Worm (Caenorhabditis elegans) whole organism, L4 larva: ENCODE measurements around the gene eat-3.

Experiments used
- T20F7.1 ChIP-seq: fragments of 200-800 bp; sonication (Bioruptor generic); optimal IDR thresholded peaks from 2 replicates; lab custom pipeline; 2018; ENCODE audit warnings: mild to moderate bottlenecking, missing genetic modification characterization, missing compliant biosample characterization
- T26A8.4 ChIP-seq: fragments of 200-800 bp; sonication (Bioruptor generic); IDR thresholded peaks from 2 replicates; pipeline ENCODE4 v1.3.6; 2022; ENCODE audit warnings: missing genetic modification characterization, missing compliant biosample characterization
- Y105C5A.15 ChIP-seq: fragments of 200-800 bp; sonication (Bioruptor generic); IDR thresholded peaks from 2 replicates; pipeline ENCODE4 v1.3.6; 2022; ENCODE audit warnings: missing genetic modification characterization, missing compliant biosample characterization
- Y48G9A.11 ChIP-seq: fragments of 200-800 bp; sonication (Bioruptor generic); IDR thresholded peaks from 2 replicates; pipeline ENCODE4 v1.3.6; 2022; ENCODE audit warnings: missing genetic modification reagents, missing genetic modification characterization, missing compliant biosample characterization
- ZK337.2 ChIP-seq: fragments of 200-800 bp; sonication (Bioruptor generic); IDR thresholded peaks from 2 replicates; pipeline ENCODE4 v1.3.6; 2022; ENCODE audit warnings: missing genetic modification reagents, missing genetic modification characterization, missing compliant biosample characterization
- aha-1 ChIP-seq: fragments of 150-350 bp; peaks from one replicate; lab custom pipeline; 2014; ENCODE audit warnings: missing biosample characterization, missing genetic modification characterization
- aly-2 ChIP-seq: sonication (generic microtip); optimal IDR thresholded peaks from 2 replicates; lab custom pipeline; 2018; ENCODE audit warnings: missing biosample characterization, missing genetic modification characterization
- ama-1 ChIP-seq: fragments of 150-350 bp; optimal IDR thresholded peaks from 2 replicates; lab custom pipeline; 2014; ENCODE audit warnings: inconsistent platforms, mixed read lengths
- ceh-20 ChIP-seq: fragments of 200-800 bp; sonication (Bioruptor generic); IDR thresholded peaks from 2 replicates; pipeline ENCODE4 v1.3.6; 2022; ENCODE audit warnings: missing genetic modification reagents, missing genetic modification characterization, missing compliant biosample characterization
- ceh-62 ChIP-seq: sonication (generic microtip); optimal IDR thresholded peaks from 2 replicates; lab custom pipeline; 2017; ENCODE audit warnings: missing biosample characterization, missing genetic modification characterization
- ceh-82 ChIP-seq: sonication (generic microtip); optimal IDR thresholded peaks from 2 replicates; lab custom pipeline; 2017; ENCODE audit warnings: missing biosample characterization, missing genetic modification characterization
- cey-2 ChIP-seq: sonication (generic microtip); optimal IDR thresholded peaks from 3 replicates; lab custom pipeline; 2017; ENCODE audit warnings: missing genetic modification characterization, mild to moderate bottlenecking, missing compliant biosample characterization, antibody characterized with exemption, borderline replicate concordance; ENCODE audit not compliant: insufficient read depth
- daf-12 ChIP-seq: fragments of 150-350 bp; optimal IDR thresholded peaks from 2 replicates; lab custom pipeline; 2014; ENCODE audit warnings: missing biosample characterization, missing genetic modification reagents, missing genetic modification characterization
- daf-16 ChIP-seq, 3 experiments: sonication (generic microtip); optimal IDR thresholded peaks; 2 replicates each; lab custom pipeline; 2016 to 2017; ENCODE audit warnings: missing genetic modification characterization in 3 of 3, missing genetic modification reagents in 3 of 3, mild to moderate bottlenecking in 2 of 3, missing compliant biosample characterization in 2 of 3, missing biosample characterization in 1 of 3, moderate library complexity in 1 of 3
- dmd-8 ChIP-seq: fragments of 200-800 bp; sonication (Bioruptor generic); IDR thresholded peaks from 2 replicates; pipeline ENCODE4 v1.3.6; 2022; ENCODE audit warnings: missing genetic modification characterization, missing compliant biosample characterization
- duxl-1 ChIP-seq: sonication (generic microtip); optimal IDR thresholded peaks from 2 replicates; lab custom pipeline; 2016; ENCODE audit warnings: mild to moderate bottlenecking, missing genetic modification characterization, moderate library complexity, missing compliant biosample characterization; ENCODE audit not compliant: poor library complexity
- dve-1 ChIP-seq: sonication (generic microtip); optimal IDR thresholded peaks from 2 replicates; lab custom pipeline; 2017; ENCODE audit warnings: antibody characterized with exemption, mild to moderate bottlenecking, missing genetic modification characterization, missing compliant biosample characterization; ENCODE audit not compliant: insufficient read depth
- egl-27 ChIP-seq: sonication (generic microtip); optimal IDR thresholded peaks from 3 replicates; lab custom pipeline; 2017; ENCODE audit warnings: missing biosample characterization, missing genetic modification reagents, missing genetic modification characterization
- egl-43 ChIP-seq: fragments of 200-800 bp; sonication (Bioruptor generic); IDR thresholded peaks from 2 replicates; pipeline ENCODE4 v1.3.6; 2022; ENCODE audit warnings: missing genetic modification reagents, missing genetic modification characterization, missing compliant biosample characterization
- fos-1 ChIP-seq: fragments of 150-350 bp; optimal IDR thresholded peaks from 2 replicates; lab custom pipeline; 2014; ENCODE audit warnings: missing biosample characterization, missing genetic modification characterization
- hlh-30 ChIP-seq: sonication (generic microtip); optimal IDR thresholded peaks from 2 replicates; lab custom pipeline; 2017; ENCODE audit warnings: antibody characterized with exemption, mild to moderate bottlenecking, missing genetic modification characterization, missing compliant biosample characterization; ENCODE audit not compliant: insufficient read depth
- lin-1 ChIP-seq: fragments of 200-800 bp; sonication (Bioruptor generic); IDR thresholded peaks from 2 replicates; pipeline ENCODE4 v1.3.6; 2022; ENCODE audit warnings: missing genetic modification reagents, missing genetic modification characterization, missing compliant biosample characterization
- lin-15B ChIP-seq: fragments of 150-350 bp; sonication (generic microtip); optimal IDR thresholded peaks from 3 replicates; lab custom pipeline; 2014; ENCODE audit warnings: missing biosample characterization, missing genetic modification characterization
- lin-38 ChIP-seq: fragments of 200-800 bp; sonication (Bioruptor generic); IDR thresholded peaks from 2 replicates; pipeline ENCODE4 v1.3.6; 2022; ENCODE audit warnings: missing genetic modification reagents, missing genetic modification characterization, missing compliant biosample characterization
- mdt-29 ChIP-seq: fragments of 200-800 bp; sonication (Bioruptor generic); IDR thresholded peaks from 2 replicates; pipeline ENCODE4 v1.3.6; 2022; ENCODE audit warnings: missing genetic modification reagents, missing genetic modification characterization, missing compliant biosample characterization
- mxl-2 ChIP-seq: fragments of 200-800 bp; sonication (Bioruptor generic); conservative IDR thresholded peaks from 2 replicates; pipeline ENCODE4 v1.3.6; 2022; ENCODE audit warnings: missing genetic modification reagents, missing genetic modification characterization, missing compliant biosample characterization
- mxl-3 ChIP-seq: fragments of 200-800 bp; sonication (Bioruptor generic); optimal IDR thresholded peaks from 2 replicates; lab custom pipeline; 2018; ENCODE audit warnings: mild to moderate bottlenecking, missing genetic modification characterization, missing compliant biosample characterization
- nhr-10 ChIP-seq: fragments of 150-350 bp; optimal IDR thresholded peaks from 2 replicates; lab custom pipeline; 2014; ENCODE audit warnings: missing biosample characterization, missing genetic modification characterization
- nhr-102 ChIP-seq: sonication (generic microtip); optimal IDR thresholded peaks from 2 replicates; lab custom pipeline; 2016; ENCODE audit warnings: mild to moderate bottlenecking, missing genetic modification characterization, moderate library complexity, missing compliant biosample characterization
- nhr-11 ChIP-seq: fragments of 150-350 bp; optimal IDR thresholded peaks from 2 replicates; lab custom pipeline; 2014; ENCODE audit warnings: missing biosample characterization, missing genetic modification characterization
- nhr-48 ChIP-seq: sonication (generic microtip); optimal IDR thresholded peaks from 2 replicates; lab custom pipeline; 2016; ENCODE audit warnings: mild to moderate bottlenecking, missing genetic modification characterization, missing compliant biosample characterization
- nhr-6 ChIP-seq: fragments of 150-350 bp; optimal IDR thresholded peaks from 2 replicates; lab custom pipeline; 2014; ENCODE audit warnings: missing biosample characterization, missing genetic modification characterization
- rbr-2 ChIP-seq: sonication (generic microtip); optimal IDR thresholded peaks from 2 replicates; lab custom pipeline; 2016; ENCODE audit warnings: missing genotype, missing genetic modification characterization, missing compliant biosample characterization
- snpc-1.2 ChIP-seq: fragments of 200-800 bp; sonication (Bioruptor generic); IDR thresholded peaks from 2 replicates; pipeline ENCODE4 v1.3.6; 2022; ENCODE audit warnings: missing genetic modification reagents, missing genetic modification characterization, missing compliant biosample characterization
- unc-130 ChIP-seq: sonication (generic microtip); optimal IDR thresholded peaks from 2 replicates; lab custom pipeline; 2016; ENCODE audit warnings: missing genetic modification reagents, missing genetic modification characterization, missing compliant biosample characterization
- unc-39 ChIP-seq: sonication (generic microtip); optimal IDR thresholded peaks from 2 replicates; lab custom pipeline; 2017; ENCODE audit warnings: missing biosample characterization, missing genetic modification characterization
- unc-62 ChIP-seq, 3 experiments: fragments of 150-350 bp in 1 of 3; sonication (generic microtip); optimal IDR thresholded peaks in 2 of 3; peaks in 1 of 3; 1 replicate in 1 of 3; 2 replicates in 2 of 3; lab custom pipeline; 2014 to 2017; ENCODE audit warnings: missing biosample characterization in 3 of 3, missing genetic modification characterization in 3 of 3, missing genetic modification reagents in 3 of 3, missing genotype in 1 of 3
- zfp-2 ChIP-seq: sonication (generic microtip); optimal IDR thresholded peaks from 2 replicates; lab custom pipeline; 2016; ENCODE audit warnings: mild to moderate bottlenecking, missing genetic modification characterization, missing compliant biosample characterization
- zip-2 ChIP-seq: fragments of 150-350 bp; optimal IDR thresholded peaks from 2 replicates; lab custom pipeline; 2014; ENCODE audit warnings: missing biosample characterization, missing genetic modification characterization
- ztf-11 ChIP-seq: fragments of 150-350 bp; optimal IDR thresholded peaks from 2 replicates; lab custom pipeline; 2014; ENCODE audit warnings: missing biosample characterization, missing genetic modification characterization

Gene eat-3

DNA sequence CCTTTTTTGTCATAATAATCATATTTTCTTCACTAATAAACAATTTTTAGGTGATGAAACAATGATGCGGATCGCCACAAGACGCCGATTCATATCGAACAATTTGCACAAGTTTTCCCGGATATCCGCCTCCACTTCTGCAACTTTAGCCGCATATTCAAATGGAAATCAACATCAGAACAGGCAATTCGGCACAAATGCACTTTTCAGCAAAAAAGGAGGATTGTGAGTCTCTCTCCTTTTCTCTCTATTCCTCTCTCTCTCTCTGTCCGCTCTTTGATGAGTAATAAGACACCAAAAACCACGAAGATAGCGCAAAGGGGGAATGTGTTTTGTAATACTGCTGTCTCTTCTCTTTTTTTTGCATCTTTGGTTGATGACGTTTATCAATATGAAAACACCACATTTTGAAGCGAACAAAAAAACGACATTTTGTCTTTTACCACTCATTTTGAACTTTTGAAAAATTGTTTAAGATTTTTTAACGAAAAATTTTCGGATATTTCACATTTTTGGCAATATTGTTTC lies at the start of gene eat-3 (continued):
- TF ChIP-seq Y48G9A.11 (GFP tag; lab: Robert Waterston, UW) (no peak), zip-2 (tag; lab: Kevin White, UChicago) (no peak), zfp-2 (tag; lab: Kevin White, UChicago) (no peak), ceh-20 (GFP tag; lab: Robert Waterston, UW) (no peak), nhr-11 (tag; lab: Kevin White, UChicago) (no peak), daf-12 (tag; lab: Kevin White, UChicago) (no peak), egl-27 (tag; lab: Kevin White, UChicago) (no peak), nhr-48 (tag; lab: Kevin White, UChicago) (no peak), ama-1 (no peak), ztf-11 (tag; lab: Kevin White, UChicago) (no peak), unc-62 (GFP tag; optimal IDR thresholded peaks at IDR 0.05 in 1 of 2; lab: Kevin White, UChicago) (peak in 1 of 2 experiments; percentile 93), unc-62 (tag; optimal IDR thresholded peaks at IDR 0.05; lab: Kevin White, UChicago) (no peak)
- TF ChIP-seq, all 104 proteins: peak for 13

- no peak for TF ChIP-seq ceh-20 (GFP tag; lab: Robert Waterston, UW)
- no peak for TF ChIP-seq daf-16 (GFP tag; optimal IDR thresholded peaks at IDR 0.05; lab: Kevin White, UChicago)
- TF ChIP-seq daf-16 (tag; optimal IDR thresholded peaks at IDR 0.05; lab: Kevin White, UChicago) = peak; percentile 8
- TF ChIP-seq nhr-6 = no peak
- TF ChIP-seq snpc-1.2 (GFP tag; lab: Robert Waterston, UW) = 0 out of 2 replicates have a peak, but pooled peaks have one; percentile 39
- no peak for TF ChIP-seq mxl-3 (GFP tag; lab: Kevin White, UChicago)
- TF ChIP-seq nhr-10 (tag; lab: Kevin White, UChicago) = peak; percentile 36
Observed at ce11 chrII:9275173-9275572, 49.5 kb upstream of the eat-3 start.

- TF ChIP-seq unc-62 (GFP tag; optimal IDR thresholded peaks at IDR 0.05 in 1 of 2; lab: Kevin White, UChicago) (peak in 1 of 2 experiments; percentile 45), unc-62 (tag; optimal IDR thresholded peaks at IDR 0.05; lab: Kevin White, UChicago) (no peak), ZK337.2 (no peak), unc-130 (no peak), aly-2 (tag; lab: Kevin White, UChicago) (no peak)
- TF ChIP-seq, all 104 proteins: peak for 1
Observed at ce11 chrII:9277153-9277552, 47.5 kb upstream of the eat-3 start.

- TF ChIP-seq aha-1 (tag; lab: Kevin White, UChicago) (peak; percentile 58), rbr-2 (no peak)
Observed at ce11 chrII:9279016-9279415, 45.7 kb upstream of the eat-3 start.

DNA sequence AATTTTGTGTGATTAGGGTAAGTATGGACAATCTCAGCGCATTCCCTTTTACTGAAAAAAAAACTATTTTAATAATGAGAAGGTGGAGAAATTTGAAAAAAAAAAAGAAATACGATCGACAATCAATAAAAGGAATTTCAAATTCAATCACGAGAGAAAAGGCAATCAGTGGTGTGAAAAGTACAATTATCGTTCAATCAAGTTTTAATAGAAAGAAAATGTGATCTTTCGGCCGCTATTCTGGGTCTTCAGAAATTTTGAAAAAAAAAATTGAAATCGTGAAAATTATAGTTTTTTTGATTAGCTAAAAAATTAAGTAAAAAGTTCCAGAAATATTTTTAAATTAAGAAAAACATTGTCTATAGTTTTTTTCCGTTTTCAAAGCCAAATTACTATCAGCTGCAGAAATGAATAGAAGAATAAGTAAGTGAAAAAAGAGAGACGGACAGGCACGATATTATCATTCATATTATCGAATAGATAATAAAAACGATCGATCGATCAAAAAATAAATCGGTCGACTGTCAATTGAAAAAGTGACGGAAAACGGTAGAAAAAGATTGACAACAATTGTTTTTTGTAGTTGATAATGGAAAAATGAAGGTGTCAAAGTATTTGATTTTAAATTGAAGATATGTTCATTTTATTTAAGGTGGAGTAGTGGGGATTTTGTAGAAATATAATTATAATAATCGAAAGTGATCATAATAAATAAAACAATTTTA lies 44.5 kb upstream of the eat-3 start, which contains the start of gene gldi-3:
Gene gldi-3, minus strand, starts transcription at position 51 of the 725 bp plus-strand sequence.
- TF ChIP-seq dmd-8 = no peak
- no peak for TF ChIP-seq lin-1
- no peak for TF ChIP-seq T26A8.4
- TF ChIP-seq lin-38 (GFP tag; lab: Robert Waterston, UW) = no peak
- TF ChIP-seq ceh-62 (tag; lab: Kevin White, UChicago) = no peak
- no peak for TF ChIP-seq zip-2 (tag; lab: Kevin White, UChicago)
- TF ChIP-seq daf-16 (GFP tag; optimal IDR thresholded peaks at IDR 0.05; lab: Kevin White, UChicago) = no peak
- peak; percentile 71 for TF ChIP-seq daf-16 (tag; optimal IDR thresholded peaks at IDR 0.05; lab: Kevin White, UChicago)
- no peak for TF ChIP-seq egl-27 (tag; lab: Kevin White, UChicago)
- no peak for TF ChIP-seq Y105C5A.15 (GFP tag; lab: Robert Waterston, UW)
- TF ChIP-seq egl-43 (GFP tag; lab: Robert Waterston, UW) = no peak
- TF ChIP-seq zfp-2 (tag; lab: Kevin White, UChicago) = no peak
- no peak for TF ChIP-seq unc-130
- no peak for TF ChIP-seq ceh-82
- TF ChIP-seq fos-1 (tag; lab: Kevin White, UChicago) = no peak
- peak; percentile 40 for TF ChIP-seq T20F7.1 (GFP tag; lab: Kevin White, UChicago)
- TF ChIP-seq nhr-102 (tag; lab: Kevin White, UChicago) = no peak
- TF ChIP-seq dve-1 (tag; lab: Kevin White, UChicago) = peak; percentile 72
- no peak for TF ChIP-seq mxl-2 (GFP tag; lab: Robert Waterston, UW)
- TF ChIP-seq duxl-1 = no peak
- no peak for TF ChIP-seq unc-39
- TF ChIP-seq nhr-11 (tag; lab: Kevin White, UChicago) = no peak
- no peak for TF ChIP-seq cey-2 (tag; lab: Kevin White, UChicago)
- TF ChIP-seq lin-15B = no peak
- no peak for TF ChIP-seq mdt-29
- TF ChIP-seq hlh-30 = no peak
